Fruit fly (Drosophila melanogaster): ENCODE results near the gene CG34241.

The CG34241 gene

dm6 chr3L:12090898-12091685 lies 36.7 kb upstream of the CG34241 start (continued):
- TF ChIP-seq CG12071 (GFP tag; optimal IDR thresholded peaks at IDR 0.05): peak; percentile 32
- no peak for TF ChIP-seq fru (optimal IDR thresholded peaks at IDR 0.05)
- TF ChIP-seq E2f2 (GFP tag; IDR thresholded peaks at IDR 0.05): 0 out of 2 replicates have a peak, but pooled peaks have one; percentile 6
- no peak for TF ChIP-seq NK7.1 (GFP tag; optimal IDR thresholded peaks at IDR 0.05)
- TF ChIP-seq Rfx (GFP tag; IDR thresholded peaks at IDR 0.05): peak; percentile 83
- TF ChIP-seq Fer1 (GFP tag; optimal IDR thresholded peaks at IDR 0.05): peak; percentile 65
- TF ChIP-seq CG15011 (GFP tag; optimal IDR thresholded peaks at IDR 0.05): peak; percentile 39
- no peak for TF ChIP-seq gsb-n (tag; optimal IDR thresholded peaks at IDR 0.05)
- TF ChIP-seq row (GFP tag; IDR thresholded peaks at IDR 0.05): peak; percentile 84
- TF ChIP-seq cg (GFP tag; optimal IDR thresholded peaks at IDR 0.05): no peak
- TF ChIP-seq phol (tag; optimal IDR thresholded peaks at IDR 0.05): peak; percentile 53
- peak; percentile 63 for TF ChIP-seq E2f1 (GFP tag; IDR thresholded peaks at IDR 0.05)
- peak; percentile 39 for TF ChIP-seq CG12155 (GFP tag; optimal IDR thresholded peaks at IDR 0.05)
- peak; percentile 38 for TF ChIP-seq Ravus (GFP tag; IDR thresholded peaks at IDR 0.05)
- no peak for TF ChIP-seq CG3163 (GFP tag; optimal IDR thresholded peaks at IDR 0.05)
- no peak for TF ChIP-seq Elba2 (GFP tag; optimal IDR thresholded peaks at IDR 0.05)
- TF ChIP-seq kay (GFP tag; optimal IDR thresholded peaks at IDR 0.05): peak; percentile 44
- TF ChIP-seq sr (GFP tag; IDR thresholded peaks at IDR 0.05): no peak
- peak; percentile 38 for TF ChIP-seq gcm2 (GFP tag; optimal IDR thresholded peaks at IDR 0.05)
- peak; percentile 43 for TF ChIP-seq Mad (GFP tag; optimal IDR thresholded peaks at IDR 0.05)
- no peak for TF ChIP-seq CG31388 (GFP tag; optimal IDR thresholded peaks at IDR 0.05)
- TF ChIP-seq crol (GFP tag; IDR thresholded peaks at IDR 0.05): no peak
- peak; percentile 78; the same call in 1 of the 4 replicates for TF ChIP-seq chinmo (GFP tag; IDR thresholded peaks at IDR 0.05; ENCODE audit: partially characterized antibody)
- no peak for TF ChIP-seq fd64A (GFP tag; optimal IDR thresholded peaks at IDR 0.05)
- peak; percentile 46 for TF ChIP-seq exex (tag; optimal IDR thresholded peaks at IDR 0.05)
- peak; percentile 74 for TF ChIP-seq Oli (tag; optimal IDR thresholded peaks at IDR 0.05)
- no peak for TF ChIP-seq Neu2 (GFP tag; optimal IDR thresholded peaks at IDR 0.05; ENCODE audit: borderline replicate concordance)
- TF ChIP-seq dpn (GFP tag; optimal IDR thresholded peaks at IDR 0.05): peak; percentile 47 to 69
- TF ChIP-seq CG3407 (GFP tag; optimal IDR thresholded peaks at IDR 0.05): peak; percentile 1
- no peak for TF ChIP-seq pita (GFP tag; optimal IDR thresholded peaks at IDR 0.05)
- no peak for TF ChIP-seq btn (GFP tag; optimal IDR thresholded peaks at IDR 0.05)
- no peak for TF ChIP-seq CG17802 (tag; optimal IDR thresholded peaks at IDR 0.05)
- peak; percentile 50 for TF ChIP-seq bcd (GFP tag; optimal IDR thresholded peaks at IDR 0.05)
- TF ChIP-seq CG8359 (GFP tag; optimal IDR thresholded peaks at IDR 0.05; ENCODE audit: borderline replicate concordance): no peak
- TF ChIP-seq Gsc (GFP tag; IDR thresholded peaks at IDR 0.05): no peak
- TF ChIP-seq CG12391 (tag; optimal IDR thresholded peaks at IDR 0.05): peak; percentile 56
- TF ChIP-seq Lpt (GFP tag; optimal IDR thresholded peaks at IDR 0.05): no peak
- peak; percentile 9; the same call in 1 of the 3 replicates for TF ChIP-seq zfh1 (GFP tag; IDR thresholded peaks at IDR 0.05)
- TF ChIP-seq Antp (GFP tag; optimal IDR thresholded peaks at IDR 0.05): peak; percentile 22
- TF ChIP-seq sens-2 (GFP tag; IDR thresholded peaks at IDR 0.05): no peak
- TF ChIP-seq CG11398 (GFP tag; optimal IDR thresholded peaks at IDR 0.05): peak; percentile 15
- TF ChIP-seq ems (GFP tag; optimal IDR thresholded peaks at IDR 0.05): peak; percentile 51
- TF ChIP-seq grau (tag; optimal IDR thresholded peaks at IDR 0.05): peak; percentile 94
- TF ChIP-seq nerfin-1 (tag; optimal IDR thresholded peaks at IDR 0.05): peak; percentile 28
- peak; percentile 78 for TF ChIP-seq lmd (GFP tag; IDR thresholded peaks at IDR 0.05)
- no peak for TF ChIP-seq insv (GFP tag; optimal IDR thresholded peaks at IDR 0.05)
- TF ChIP-seq odd (GFP tag; optimal IDR thresholded peaks at IDR 0.05): peak; percentile 53
- peak; percentile 51; the same call in 1 of the 2 replicates for TF ChIP-seq CG31441 (GFP tag; IDR thresholded peaks at IDR 0.05)
- TF ChIP-seq bbx (GFP tag; IDR thresholded peaks at IDR 0.05; ENCODE audit: partially characterized antibody): no peak
- no peak for TF ChIP-seq Hmx (GFP tag; optimal IDR thresholded peaks at IDR 0.05)
